Fruit fly (Drosophila melanogaster) whole organism, wandering third instar larva: ENCODE results near the gene Rbf2.
A peak's percentile ranks its signal among the peaks of the same experiment; 100 is the strongest.

Experiments used
- Abd-B ChIP-seq: fragments of >200 bp; optimal IDR thresholded peaks from 2 replicates; lab custom pipeline; 2017; ENCODE audit warnings: missing biosample characterization, missing genetic modification characterization
- CG32264 ChIP-seq: fragments of 200-800 bp; sonication (Bioruptor generic); optimal IDR thresholded peaks from 2 replicates; lab custom pipeline; 2016; ENCODE audit warnings: missing biosample characterization, missing genetic modification characterization
- CG9705 ChIP-seq: fragments of 200-800 bp; sonication (Bioruptor generic); optimal IDR thresholded peaks from 2 replicates; lab custom pipeline; 2018; ENCODE audit warnings: missing biosample characterization, mild to moderate bottlenecking, missing genetic modification characterization
- CrebA ChIP-seq: fragments of 200-800 bp; sonication (Bioruptor generic); optimal IDR thresholded peaks from 2 replicates; lab custom pipeline; 2016; ENCODE audit warnings: missing biosample characterization, mild to moderate bottlenecking, missing genetic modification characterization, borderline replicate concordance
- Dfd ChIP-seq: fragments of >200 bp; optimal IDR thresholded peaks from 2 replicates; lab custom pipeline; 2017; ENCODE audit warnings: missing biosample characterization, missing genetic modification characterization
- Dif ChIP-seq: fragments of 200-275, 200-300 bp; sonication (Bioruptor generic); optimal IDR thresholded peaks from 2 replicates; lab custom pipeline; 2018; ENCODE audit warnings: missing biosample characterization, missing genetic modification characterization; ENCODE audit not compliant: partially characterized antibody
- GATAd ChIP-seq: sonication (Bioruptor generic); optimal IDR thresholded peaks from 2 replicates; lab custom pipeline; 2016; ENCODE audit warnings: missing biosample characterization, missing genetic modification characterization
- HLH106 ChIP-seq: fragments of 200-800 bp; optimal IDR thresholded peaks from 3 replicates; lab custom pipeline; 2019; ENCODE audit warnings: missing biosample characterization, mild to moderate bottlenecking, missing genetic modification characterization, moderate library complexity
- Hnf4 ChIP-seq: fragments of 200-800 bp; sonication (Bioruptor generic); optimal IDR thresholded peaks from 2 replicates; lab custom pipeline; 2016; ENCODE audit warnings: missing biosample characterization, mild to moderate bottlenecking, missing genetic modification characterization
- Hr78 ChIP-seq: fragments of >200 bp; optimal IDR thresholded peaks from 2 replicates; lab custom pipeline; 2017; ENCODE audit warnings: missing biosample characterization, missing genetic modification characterization
- Hr83 ChIP-seq: fragments of 200-300 bp; sonication (Bioruptor generic); optimal IDR thresholded peaks from 2 replicates; lab custom pipeline; 2016; ENCODE audit warnings: missing biosample characterization, mild to moderate bottlenecking, missing genetic modification characterization, moderate library complexity; ENCODE audit not compliant: poor library complexity, severe bottlenecking
- Jra ChIP-seq: sonication (Bioruptor generic); optimal IDR thresholded peaks from 2 replicates; lab custom pipeline; 2016; ENCODE audit warnings: missing biosample characterization, missing genetic modification characterization
- Mio ChIP-seq: sonication (Bioruptor generic); optimal IDR thresholded peaks from 2 replicates; lab custom pipeline; 2016; ENCODE audit warnings: missing biosample characterization, missing genetic modification characterization
- Myc ChIP-seq: fragments of >200 bp; optimal IDR thresholded peaks from 2 replicates; lab custom pipeline; 2017
- N ChIP-seq: fragments of >200 bp; optimal IDR thresholded peaks from 2 replicates; lab custom pipeline; 2018; ENCODE audit warnings: missing biosample characterization, missing external identifiers, missing genetic modification characterization
- OdsH ChIP-seq: fragments of 200-800 bp; sonication (Bioruptor generic); optimal IDR thresholded peaks from 2 replicates; lab custom pipeline; 2016; ENCODE audit warnings: missing biosample characterization, mild to moderate bottlenecking, missing genetic modification characterization
- Rel ChIP-seq, 2 experiments: fragments of 200-800 bp; sonication (Bioruptor generic) in 1 of 2; optimal IDR thresholded peaks; 2 replicates in 1 of 2; 3 replicates in 1 of 2; lab custom pipeline; 2016 to 2019; ENCODE audit warnings: mild to moderate bottlenecking in 2 of 2, missing biosample characterization in 2 of 2, missing genetic modification characterization in 2 of 2, moderate library complexity in 1 of 2
- Sp1 ChIP-seq: fragments of 200-800 bp; sonication (Bioruptor generic); optimal IDR thresholded peaks from 3 replicates; lab custom pipeline; 2019; ENCODE audit warnings: missing biosample characterization, mild to moderate bottlenecking, missing genetic modification characterization, moderate library complexity
- Vsx2 ChIP-seq: fragments of 200-300, 225-300 bp; sonication (Bioruptor generic); optimal IDR thresholded peaks from 2 replicates; lab custom pipeline; 2018; ENCODE audit warnings: missing biosample characterization, missing genetic modification characterization; ENCODE audit not compliant: partially characterized antibody
- br ChIP-seq: fragments of 200-800 bp; sonication (Bioruptor generic); optimal IDR thresholded peaks from 2 replicates; lab custom pipeline; 2016; ENCODE audit warnings: missing biosample characterization, missing genetic modification characterization
- brk ChIP-seq: fragments of 200-800 bp; sonication (Bioruptor generic); optimal IDR thresholded peaks from 2 replicates; lab custom pipeline; 2016; ENCODE audit warnings: missing biosample characterization, mild to moderate bottlenecking, missing genetic modification characterization
- dl ChIP-seq, 2 experiments: fragments of 175-275, 200-275 bp in 1 of 2; fragments of 200-275 bp in 1 of 2; sonication (Bioruptor generic); optimal IDR thresholded peaks; lab custom pipeline; 2018; ENCODE audit warnings: mild to moderate bottlenecking in 2 of 2, missing biosample characterization in 2 of 2, missing genetic modification characterization in 2 of 2, moderate library complexity in 2 of 2; ENCODE audit not compliant: partially characterized antibody in 2 of 2, insufficient read depth in 1 of 2
- dmrt93B ChIP-seq: fragments of 200-800 bp; sonication (Bioruptor generic); optimal IDR thresholded peaks from 2 replicates; lab custom pipeline; 2018; ENCODE audit warnings: missing biosample characterization, mild to moderate bottlenecking, missing genetic modification characterization
- dsf ChIP-seq: sonication (Bioruptor generic); optimal IDR thresholded peaks from 2 replicates; lab custom pipeline; 2016; ENCODE audit warnings: missing biosample characterization, missing genetic modification characterization, borderline replicate concordance
- ey ChIP-seq: fragments of 200-800 bp; sonication (Bioruptor generic); optimal IDR thresholded peaks from 2 replicates; lab custom pipeline; 2016; ENCODE audit warnings: missing biosample characterization, missing genetic modification characterization
- foxo ChIP-seq, 2 experiments: fragments of 200-800 bp; sonication (Bioruptor generic); optimal IDR thresholded peaks; 2 replicates in 1 of 2; 3 replicates in 1 of 2; lab custom pipeline; 2016 to 2017; ENCODE audit warnings: missing biosample characterization in 2 of 2, missing genetic modification characterization in 2 of 2
- fru ChIP-seq: fragments of 200-800 bp; sonication (Bioruptor generic); optimal IDR thresholded peaks from 3 replicates; lab custom pipeline; 2016; ENCODE audit warnings: missing biosample characterization, mild to moderate bottlenecking, missing genetic modification characterization
- h ChIP-seq: fragments of 200-800 bp; sonication (Bioruptor generic); optimal IDR thresholded peaks from 3 replicates; lab custom pipeline; 2016; ENCODE audit warnings: missing biosample characterization, mild to moderate bottlenecking, missing genetic modification characterization
- jim ChIP-seq: fragments of 175-275, 200-325 bp; sonication (Bioruptor generic); optimal IDR thresholded peaks from 2 replicates; lab custom pipeline; 2016; ENCODE audit warnings: missing biosample characterization, mild to moderate bottlenecking, missing genetic modification characterization
- psq ChIP-seq: fragments of 200-800 bp; sonication (Bioruptor generic); optimal IDR thresholded peaks from 3 replicates; lab custom pipeline; 2017; ENCODE audit warnings: missing biosample characterization, mild to moderate bottlenecking, missing genetic modification characterization, moderate library complexity
- rgr ChIP-seq: fragments of 200-800 bp; sonication (Bioruptor generic); optimal IDR thresholded peaks from 3 replicates; lab custom pipeline; 2016; ENCODE audit warnings: missing biosample characterization, mild to moderate bottlenecking, missing genetic modification characterization
- sv ChIP-seq: fragments of 200-800 bp; sonication (Bioruptor generic); optimal IDR thresholded peaks from 3 replicates; lab custom pipeline; 2016; ENCODE audit warnings: missing biosample characterization, missing genetic modification characterization
- tai ChIP-seq: sonication (Bioruptor generic); optimal IDR thresholded peaks from 2 replicates; lab custom pipeline; 2016; ENCODE audit warnings: missing biosample characterization, missing genetic modification characterization
- woc ChIP-seq: sonication (Bioruptor generic); optimal IDR thresholded peaks from 2 replicates; lab custom pipeline; 2016; ENCODE audit warnings: missing biosample characterization, mild to moderate bottlenecking, missing genetic modification characterization

Rbf2 gene

DNA sequence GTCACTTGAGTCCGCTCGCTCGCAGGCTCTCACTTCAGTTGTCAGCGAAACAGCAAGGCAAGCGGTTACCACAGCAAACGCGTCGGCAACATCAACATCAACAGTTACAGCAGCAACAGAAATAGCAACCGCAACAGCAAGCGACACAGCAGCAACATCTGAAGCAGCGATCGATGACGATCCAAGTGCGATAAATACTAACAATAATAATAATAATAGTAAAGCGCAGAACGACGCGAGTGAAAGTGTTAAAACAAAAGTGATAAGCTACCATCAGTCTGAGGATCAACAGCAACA is 29.3 kb downstream of the Rbf2 start:
- TF ChIP-seq br (GFP tag; lab: Kevin White, UChicago) (no peak), Jra (no peak), woc (GFP tag; lab: Kevin White, UChicago) (no peak), fru (no peak), dl (GFP tag; optimal IDR thresholded peaks at IDR 0.05; lab: Kevin White, UChicago; ENCODE audit: insufficient read depth in 1 of 2, partially characterized antibody in 2 of 2) (no peak), Dif (GFP tag; lab: Kevin White, UChicago) (no peak), HLH106 (tag; lab: Kevin White, UChicago) (no peak), Rel (GFP tag; optimal IDR thresholded peaks at IDR 0.05; lab: Kevin White, UChicago) (no peak), Rel (tag; optimal IDR thresholded peaks at IDR 0.05; lab: Kevin White, UChicago) (no peak), foxo (GFP tag; optimal IDR thresholded peaks at IDR 0.05; lab: Kevin White, UChicago) (no peak)

DNA sequence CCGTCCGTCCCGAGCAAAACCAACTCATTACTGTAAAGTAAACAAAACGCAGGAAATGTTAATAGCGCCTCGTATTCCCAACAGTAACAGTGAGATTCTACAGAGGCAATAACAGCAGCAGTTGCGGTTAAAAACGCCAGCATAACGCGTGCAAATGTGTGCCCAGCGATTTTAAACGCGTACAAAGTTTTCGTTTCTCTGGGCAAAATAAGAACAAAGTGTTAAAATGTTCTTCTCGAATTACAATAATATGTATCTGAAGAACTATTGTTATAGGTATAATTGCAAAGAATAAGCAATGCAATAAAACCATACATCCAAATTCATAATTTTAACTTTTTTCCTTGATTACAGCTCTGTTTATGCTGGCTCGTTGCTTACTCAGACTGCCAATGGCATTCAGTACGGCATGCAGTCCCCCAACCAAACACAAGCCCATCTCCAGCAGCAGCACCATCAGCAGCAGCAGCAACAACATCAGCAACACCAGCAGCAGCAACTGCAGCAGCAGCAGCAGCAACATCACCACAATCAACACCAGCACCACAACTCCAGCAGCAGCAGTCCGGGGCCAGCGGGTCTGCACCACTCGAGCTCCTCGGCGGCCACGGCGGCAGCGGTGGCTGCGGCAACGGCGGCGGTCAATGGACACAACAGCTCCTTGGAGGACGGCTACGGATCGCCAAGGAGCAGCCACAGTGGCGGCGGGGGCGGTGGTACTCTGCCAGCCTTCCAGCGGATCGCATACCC is 33.9 kb downstream of the Rbf2 start:
- TF ChIP-seq rgr (GFP tag; lab: Kevin White, UChicago) (no peak), Myc (peak; percentile 82), Dfd (peak; percentile 94)

DNA sequence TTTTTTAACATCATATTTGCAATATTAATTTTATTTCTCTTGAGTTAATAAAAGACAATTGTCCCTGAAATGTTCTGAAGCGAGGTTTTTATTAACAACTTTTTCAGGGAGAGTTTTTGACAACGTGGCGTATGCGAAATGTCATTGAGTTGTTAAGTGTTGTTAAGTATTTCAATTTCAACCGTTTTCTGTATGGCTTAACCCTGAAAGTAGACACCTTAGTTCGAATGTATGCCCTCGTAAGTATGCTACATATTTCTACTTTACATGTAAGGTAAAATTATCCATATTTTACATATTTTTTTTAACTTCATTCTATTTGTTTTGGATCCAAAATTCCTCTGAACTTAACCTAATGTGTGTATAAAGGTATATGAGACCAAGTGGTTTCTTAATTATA is 38.8 kb downstream of the Rbf2 start:
- peak; percentile 52 for TF ChIP-seq N
- no peak for TF ChIP-seq woc (GFP tag; lab: Kevin White, UChicago)
- TF ChIP-seq Rel (GFP tag; optimal IDR thresholded peaks at IDR 0.05; lab: Kevin White, UChicago) = no peak
- peak; percentile 37 for TF ChIP-seq Rel (tag; optimal IDR thresholded peaks at IDR 0.05; lab: Kevin White, UChicago)
- TF ChIP-seq rgr (GFP tag; lab: Kevin White, UChicago) = peak; percentile 15
- TF ChIP-seq sv = no peak
- peak; percentile 73 for TF ChIP-seq Myc
- TF ChIP-seq Hnf4 (GFP tag; lab: Kevin White, UChicago) = peak; percentile 29
- TF ChIP-seq foxo (GFP tag; optimal IDR thresholded peaks at IDR 0.05; lab: Kevin White, UChicago) = peak in 1 of 2 experiments; percentile 12
- peak; percentile 36 for TF ChIP-seq h (GFP tag; lab: Kevin White, UChicago)
- TF ChIP-seq, all 38 proteins: peak for 7

DNA sequence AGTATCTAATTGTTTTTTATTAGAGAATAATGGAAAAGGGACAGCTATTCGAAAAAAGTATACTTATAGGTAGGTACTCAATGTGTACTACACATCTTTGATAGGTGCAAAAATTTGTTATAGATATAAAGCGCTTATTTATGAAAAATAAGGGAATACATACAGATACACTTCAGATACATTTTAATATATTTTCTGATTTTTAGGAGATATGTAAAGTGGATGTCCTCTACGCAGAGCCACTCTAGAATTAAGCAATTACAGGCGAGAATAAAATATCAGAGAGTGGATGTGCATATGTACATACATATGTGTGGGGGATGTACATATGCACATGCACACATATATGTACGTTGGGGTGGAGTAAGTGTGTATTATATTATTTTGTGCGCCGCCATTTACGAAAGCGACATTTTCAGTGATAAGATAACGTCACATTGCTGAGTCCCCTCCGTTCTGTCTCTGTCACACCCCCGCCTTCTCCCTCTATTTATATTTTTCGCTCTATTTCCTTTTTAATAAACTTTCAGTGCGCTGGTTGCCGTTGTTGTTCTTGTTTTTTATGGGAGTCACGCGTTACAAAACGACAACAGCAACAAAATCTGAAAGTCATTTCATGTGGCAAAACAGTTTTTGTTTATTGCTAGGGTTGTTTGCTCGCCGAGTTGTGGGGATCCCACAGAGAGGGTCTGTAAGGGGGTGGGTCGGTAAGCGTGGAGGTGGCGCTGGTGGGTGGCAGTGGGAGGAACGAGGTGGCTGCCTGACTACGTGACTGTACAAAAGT is 39.6 kb downstream of the Rbf2 start:
- TF ChIP-seq Rel (GFP tag; optimal IDR thresholded peaks at IDR 0.05; lab: Kevin White, UChicago) = no peak
- TF ChIP-seq Rel (tag; optimal IDR thresholded peaks at IDR 0.05; lab: Kevin White, UChicago) = peak; percentile 97
- TF ChIP-seq Abd-B (GFP tag; lab: Kevin White, UChicago) = no peak
- TF ChIP-seq Sp1 = no peak
- TF ChIP-seq tai (GFP tag; lab: Kevin White, UChicago) = no peak
- no peak for TF ChIP-seq jim (GFP tag; lab: Kevin White, UChicago)
- no peak for TF ChIP-seq sv
- no peak for TF ChIP-seq N
- TF ChIP-seq GATAd (GFP tag; lab: Kevin White, UChicago) = no peak
- TF ChIP-seq ey (GFP tag; lab: Kevin White, UChicago) = no peak
- TF ChIP-seq OdsH (GFP tag; lab: Kevin White, UChicago) = no peak
- no peak for TF ChIP-seq Hr78 (GFP tag; lab: Kevin White, UChicago)
- no peak for TF ChIP-seq dsf
- no peak for TF ChIP-seq dmrt93B (GFP tag; lab: Kevin White, UChicago)
- no peak for TF ChIP-seq Vsx2 (GFP tag; lab: Kevin White, UChicago)
- peak; percentile 6 for TF ChIP-seq HLH106 (tag; lab: Kevin White, UChicago)
- TF ChIP-seq br (GFP tag; lab: Kevin White, UChicago) = peak; percentile 23
- TF ChIP-seq fru = peak; percentile 54
- TF ChIP-seq Dfd = no peak
- peak; percentile 85 for TF ChIP-seq h (GFP tag; lab: Kevin White, UChicago)
- peak; percentile 13 for TF ChIP-seq rgr (GFP tag; lab: Kevin White, UChicago)
- TF ChIP-seq foxo (GFP tag; optimal IDR thresholded peaks at IDR 0.05; lab: Kevin White, UChicago) = peak in 1 of 2 experiments; percentile 1
- TF ChIP-seq Hr83 = no peak
- TF ChIP-seq Dif (GFP tag; lab: Kevin White, UChicago) = no peak
- TF ChIP-seq Mio (GFP tag; lab: Kevin White, UChicago) = no peak
- TF ChIP-seq brk (GFP tag; lab: Kevin White, UChicago) = peak; percentile 35
- no peak for TF ChIP-seq psq (GFP tag; lab: Kevin White, UChicago)
- no peak for TF ChIP-seq CG9705
- no peak for TF ChIP-seq Jra
- TF ChIP-seq CrebA (GFP tag; lab: Kevin White, UChicago) = no peak
- TF ChIP-seq CG32264 (GFP tag; lab: Kevin White, UChicago) = no peak
